Worm (Caenorhabditis elegans) whole organism, young adult: ENCODE measurements around the gene F55G11.8.
A peak's percentile ranks its signal among the peaks of the same experiment; 100 is the strongest.

Source experiments
- B0019.2 ChIP-seq: fragments of 200-800 bp; sonication (Bioruptor generic); conservative IDR thresholded peaks from 2 replicates; pipeline ENCODE4 v1.3.6; 2022; ENCODE audit warnings: missing genetic modification reagents, missing genetic modification characterization, missing compliant biosample characterization
- D2030.7 ChIP-seq: fragments of 200-800 bp; sonication (Bioruptor generic); IDR thresholded peaks from 2 replicates; pipeline ENCODE4 v1.3.6; 2022; ENCODE audit warnings: missing genetic modification reagents, missing genetic modification characterization, missing compliant biosample characterization
- F57A8.1 ChIP-seq: fragments of 200-800 bp; sonication (Bioruptor generic); optimal IDR thresholded peaks from 2 replicates; lab custom pipeline; 2018; ENCODE audit warnings: mild to moderate bottlenecking, missing genetic modification characterization, moderate library complexity, missing compliant biosample characterization
- Y53F4B.3 ChIP-seq: fragments of 200-800 bp; sonication (Bioruptor generic); IDR thresholded peaks from 2 replicates; pipeline ENCODE4 v1.3.6; 2022; ENCODE audit warnings: missing genetic modification reagents, missing genetic modification characterization, missing compliant biosample characterization
- ama-1 ChIP-seq, 3 experiments: fragments of 150-350 bp in 1 of 3; sonication (generic microtip) in 2 of 3; optimal IDR thresholded peaks; 2 replicates each; lab custom pipeline; 2014 to 2018; ENCODE audit warnings: missing biosample characterization in 2 of 3, missing genetic modification characterization in 2 of 3, missing genetic modification reagents in 2 of 3
- atf-7 ChIP-seq: sonication (generic microtip); optimal IDR thresholded peaks from 2 replicates; lab custom pipeline; 2017; ENCODE audit warnings: mild to moderate bottlenecking, missing genetic modification characterization, missing compliant biosample characterization
- attf-6 ChIP-seq: fragments of 200-800 bp; sonication (Bioruptor generic); IDR thresholded peaks from 2 replicates; pipeline ENCODE4 v1.3.6; 2022; ENCODE audit warnings: missing genetic modification reagents, missing genetic modification characterization, missing compliant biosample characterization
- bed-2 ChIP-seq: fragments of 200-800 bp; sonication (Bioruptor generic); IDR thresholded peaks from 2 replicates; pipeline ENCODE4 v1.3.6; 2022; ENCODE audit warnings: missing genetic modification reagents, missing genetic modification characterization, missing compliant biosample characterization
- cebp-1 ChIP-seq, 2 experiments: fragments of 200-800 bp in 1 of 2; sonication (Bioruptor generic) in 1 of 2; sonication (generic microtip) in 1 of 2; IDR thresholded peaks in 1 of 2; optimal IDR thresholded peaks in 1 of 2; 2 replicates each; pipeline versions ENCODE4 v1.3.6 to Lab custom; 2017 to 2022; ENCODE audit warnings: missing compliant biosample characterization in 2 of 2, missing genetic modification characterization in 2 of 2, mild to moderate bottlenecking in 1 of 2, missing genetic modification reagents in 1 of 2, moderate library complexity in 1 of 2
- ceh-91 ChIP-seq: fragments of 200-800 bp; sonication (Bioruptor generic); IDR thresholded peaks from 2 replicates; pipeline ENCODE4 v1.3.6; 2022; ENCODE audit warnings: missing genetic modification reagents, missing genetic modification characterization, missing compliant biosample characterization
- dox-1 ChIP-seq: fragments of 200-800 bp; sonication (Bioruptor generic); IDR thresholded peaks from 2 replicates; pipeline ENCODE4 v1.3.6; 2022; ENCODE audit warnings: missing genetic modification reagents, missing genetic modification characterization, missing compliant biosample characterization
- dpff-1 ChIP-seq: sonication (generic microtip); optimal IDR thresholded peaks from 2 replicates; lab custom pipeline; 2017; ENCODE audit warnings: mild to moderate bottlenecking, missing genetic modification characterization, missing compliant biosample characterization
- egl-44 ChIP-seq: fragments of 200-800 bp; sonication (Bioruptor generic); IDR thresholded peaks from 2 replicates; pipeline ENCODE4 v1.3.6; 2022; ENCODE audit warnings: missing genetic modification reagents, missing genetic modification characterization, missing compliant biosample characterization
- fkh-3 ChIP-seq: sonication (generic microtip); optimal IDR thresholded peaks from 2 replicates; lab custom pipeline; 2016; ENCODE audit warnings: mild to moderate bottlenecking, missing genetic modification characterization, missing compliant biosample characterization
- hmg-20 ChIP-seq: fragments of 200-800 bp; sonication (Bioruptor generic); IDR thresholded peaks from 2 replicates; pipeline ENCODE4 v1.3.6; 2022; ENCODE audit warnings: missing genetic modification reagents, missing genetic modification characterization, missing compliant biosample characterization
- let-607 ChIP-seq, 2 experiments: fragments of 200-800 bp in 1 of 2; sonication (Bioruptor generic) in 1 of 2; sonication (generic microtip) in 1 of 2; optimal IDR thresholded peaks; 2 replicates each; lab custom pipeline; 2016 to 2018; ENCODE audit warnings: mild to moderate bottlenecking in 2 of 2, missing compliant biosample characterization in 2 of 2, missing genetic modification characterization in 2 of 2, moderate library complexity in 2 of 2, missing genotype in 1 of 2
- lin-35 ChIP-seq, 3 experiments: fragments of 150-350 bp in 2 of 3; sonication (generic microtip) in 1 of 3; optimal IDR thresholded peaks; 2 replicates each; lab custom pipeline; 2014 to 2018; ENCODE audit warnings: missing biosample characterization in 3 of 3, missing genetic modification characterization in 3 of 3, missing genetic modification reagents in 3 of 3
- lsl-1 ChIP-seq: fragments of 200-800 bp; sonication (Bioruptor generic); optimal IDR thresholded peaks from 2 replicates; lab custom pipeline; 2018; ENCODE audit warnings: mild to moderate bottlenecking, missing genetic modification characterization, moderate library complexity, missing compliant biosample characterization
- madf-8 ChIP-seq: fragments of 200-800 bp; sonication (Bioruptor generic); conservative IDR thresholded peaks from 2 replicates; pipeline ENCODE4 v1.3.6; 2022; ENCODE audit warnings: missing genetic modification reagents, missing genetic modification characterization, missing compliant biosample characterization
- mcd-1 ChIP-seq: fragments of 200-800 bp; sonication (Bioruptor generic); IDR thresholded peaks from 2 replicates; pipeline ENCODE4 v1.3.6; 2022; ENCODE audit warnings: missing genetic modification reagents, missing genetic modification characterization, missing compliant biosample characterization
- nfya-2 ChIP-seq: fragments of 200-800 bp; sonication (Bioruptor generic); IDR thresholded peaks from 2 replicates; pipeline ENCODE4 v1.3.6; 2022; ENCODE audit warnings: missing genetic modification reagents, missing genetic modification characterization, missing compliant biosample characterization
- nhr-27 ChIP-seq: fragments of 200-800 bp; sonication (Bioruptor generic); optimal IDR thresholded peaks from 2 replicates; lab custom pipeline; 2018; ENCODE audit warnings: mild to moderate bottlenecking, missing genetic modification characterization, moderate library complexity, missing compliant biosample characterization
- nhr-80 ChIP-seq: sonication (generic microtip); optimal IDR thresholded peaks from 2 replicates; lab custom pipeline; 2016; ENCODE audit warnings: missing genetic modification characterization, missing compliant biosample characterization
- rec-8 ChIP-seq, 2 experiments: sonication (generic microtip); optimal IDR thresholded peaks; 2 replicates each; lab custom pipeline; 2016; ENCODE audit warnings: mild to moderate bottlenecking in 2 of 2, missing genetic modification characterization in 2 of 2, missing genetic modification reagents in 2 of 2, missing genotype in 2 of 2, missing biosample characterization in 1 of 2, missing compliant biosample characterization in 1 of 2, moderate library complexity in 1 of 2
- snpc-4 ChIP-seq, 5 experiments: fragments of 150-350 bp in 1 of 5; sonication (generic microtip) in 4 of 5; optimal IDR thresholded peaks; 2 replicates each; lab custom pipeline; 2014 to 2018; ENCODE audit warnings: missing genetic modification characterization in 5 of 5, missing biosample characterization in 3 of 5, antibody characterized with exemption in 2 of 5, mild to moderate bottlenecking in 2 of 5, missing compliant biosample characterization in 2 of 5, missing genotype in 2 of 5, moderate library complexity in 2 of 5, missing genetic modification reagents in 1 of 5
- somi-1 ChIP-seq: fragments of 200-800 bp; sonication (Bioruptor generic); optimal IDR thresholded peaks from 2 replicates; lab custom pipeline; 2018; ENCODE audit warnings: mild to moderate bottlenecking, missing genetic modification characterization, missing compliant biosample characterization
- xnd-1 ChIP-seq: sonication (generic microtip); optimal IDR thresholded peaks from 2 replicates; lab custom pipeline; 2016; ENCODE audit warnings: missing genotype, missing genetic modification reagents, missing genetic modification characterization, missing compliant biosample characterization
- ztf-28 ChIP-seq: fragments of 200-800 bp; sonication (Bioruptor generic); IDR thresholded peaks from 2 replicates; pipeline ENCODE4 v1.3.6; 2022; ENCODE audit warnings: missing genetic modification reagents, missing genetic modification characterization, missing compliant biosample characterization

Gene F55G11.8

DNA sequence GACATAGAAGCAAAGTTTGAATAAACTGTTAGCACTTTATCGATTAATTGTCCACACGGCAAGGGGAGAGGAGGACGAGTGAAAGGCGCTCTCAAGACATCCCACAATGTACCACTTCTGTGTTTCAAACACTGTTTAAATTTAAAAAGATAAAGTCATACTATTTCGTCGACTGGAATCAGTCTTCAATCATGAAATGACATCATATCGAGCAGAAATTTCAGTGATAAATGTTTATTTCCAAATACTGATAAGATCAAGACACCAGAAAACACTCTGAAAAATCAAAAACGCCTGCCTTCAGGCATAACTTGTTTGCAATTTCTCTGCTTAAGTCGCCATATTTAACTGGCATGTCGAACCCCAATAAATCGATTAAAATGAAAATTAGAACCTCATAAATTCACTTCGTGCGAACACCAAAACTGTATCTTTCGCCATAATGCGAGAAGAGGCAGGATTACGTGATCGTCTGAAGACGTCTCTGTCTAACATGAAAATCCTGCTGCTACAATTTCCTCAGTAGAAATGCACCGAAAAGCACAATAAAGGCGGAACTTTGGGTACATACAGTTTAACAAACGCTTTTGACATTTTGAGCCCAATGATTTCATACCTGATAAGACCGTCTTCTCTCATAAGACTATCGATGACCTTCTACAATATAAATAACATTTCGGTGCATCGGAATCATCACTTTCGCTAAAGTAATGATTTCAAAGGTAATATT lies 15.9 kb downstream of the F55G11.8 start, which contains the start of gene K10D11.2:
Gene K10D11.2 (plus strand): TSS at position 680 of the 730 bp plus-strand sequence.
- TF ChIP-seq atf-7 (tag; lab: Kevin White, UChicago) (peak; percentile 16), rec-8 (tag; optimal IDR thresholded peaks at IDR 0.05; lab: Kevin White, UChicago) (no peak), nhr-80 (peak; percentile 39), egl-44 (GFP tag; lab: Robert Waterston, UW) (no peak), dox-1 (0 out of 2 replicates have a peak, but pooled peaks have one; percentile 38)

DNA sequence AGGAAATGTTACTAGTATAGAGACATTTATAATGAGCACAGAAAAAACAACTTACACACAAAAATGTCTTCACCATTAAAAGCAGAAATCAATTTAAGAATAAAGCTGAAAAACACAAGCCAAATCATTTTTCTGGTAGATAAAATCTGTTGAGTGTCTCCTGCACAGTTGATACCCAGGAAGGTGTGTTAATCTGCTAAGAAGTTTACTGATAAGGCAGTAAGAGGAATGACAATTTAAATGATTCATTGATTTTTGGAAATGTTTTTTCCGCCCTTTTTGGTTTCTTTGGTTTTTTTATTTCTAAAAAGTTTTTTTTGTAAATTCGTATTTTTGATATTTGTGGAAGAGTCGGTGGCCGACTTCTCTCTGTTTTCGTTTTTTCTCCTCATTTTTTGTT lies 23.4 kb downstream of the F55G11.8 start, which contains the start of gene K10D11.3:
Gene K10D11.3 (minus strand): TSS at position 174 of the 400 bp plus-strand sequence.
- TF ChIP-seq nhr-80 (peak; percentile 11), ceh-91 (GFP tag; lab: Robert Waterston, UW) (no peak)

DNA sequence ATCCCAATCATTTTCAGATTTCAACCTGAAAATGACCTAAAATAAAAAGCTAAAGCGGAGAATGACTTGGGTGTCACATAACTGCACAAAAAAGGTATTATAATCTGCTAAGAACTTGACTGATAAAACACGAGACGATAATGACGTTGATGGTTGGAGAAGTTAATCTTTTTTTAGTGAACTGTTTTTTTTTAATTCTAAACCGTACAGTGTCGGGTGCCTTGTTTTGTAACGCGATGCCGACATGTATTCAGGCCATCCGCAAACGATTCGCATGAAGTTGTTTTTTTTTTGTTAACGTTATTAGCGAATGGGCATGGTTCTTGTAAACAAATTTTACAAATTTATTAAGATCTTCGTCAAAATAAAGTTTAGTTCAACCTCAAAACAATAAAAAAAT lies 26.7 kb downstream of the F55G11.8 start, which contains the start of gene K10D11.6:
Gene K10D11.6 (minus strand): TSS at position 101 of the 400 bp plus-strand sequence.
- no peak for TF ChIP-seq madf-8
- TF ChIP-seq nhr-80: peak; percentile 22
- no peak for TF ChIP-seq snpc-4 (GFP tag; optimal IDR thresholded peaks at IDR 0.05; lab: Kevin White, UChicago)
- TF ChIP-seq snpc-4 (tag; optimal IDR thresholded peaks at IDR 0.05; lab: Kevin White, UChicago): peak in 1 of 4 experiments; percentile 42
- no peak for TF ChIP-seq F57A8.1 (GFP tag; lab: Kevin White, UChicago)

DNA sequence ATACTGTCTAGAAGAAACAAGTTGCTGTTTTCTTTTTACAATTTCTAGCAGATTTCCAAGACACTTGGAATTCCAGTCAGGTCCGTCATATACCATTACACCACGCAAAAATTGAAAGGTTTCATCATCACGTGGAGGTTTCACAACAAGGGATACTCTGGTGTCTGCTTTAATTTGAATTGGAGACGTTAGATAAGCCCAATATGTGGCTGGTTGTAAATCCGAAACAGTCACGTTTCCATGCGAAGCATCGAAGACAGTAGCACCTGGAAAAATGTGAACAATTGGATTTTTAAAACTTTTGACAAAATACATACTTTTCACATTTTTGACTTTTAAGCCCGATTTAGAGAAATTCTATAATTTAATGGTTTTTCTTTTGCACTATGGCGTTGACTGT lies 28.0 kb downstream of the F55G11.8 start:
- no peak for TF ChIP-seq nhr-27 (tag; lab: Kevin White, UChicago)
- TF ChIP-seq Y53F4B.3 (GFP tag; lab: Robert Waterston, UW): no peak
- TF ChIP-seq fkh-3: no peak

DNA sequence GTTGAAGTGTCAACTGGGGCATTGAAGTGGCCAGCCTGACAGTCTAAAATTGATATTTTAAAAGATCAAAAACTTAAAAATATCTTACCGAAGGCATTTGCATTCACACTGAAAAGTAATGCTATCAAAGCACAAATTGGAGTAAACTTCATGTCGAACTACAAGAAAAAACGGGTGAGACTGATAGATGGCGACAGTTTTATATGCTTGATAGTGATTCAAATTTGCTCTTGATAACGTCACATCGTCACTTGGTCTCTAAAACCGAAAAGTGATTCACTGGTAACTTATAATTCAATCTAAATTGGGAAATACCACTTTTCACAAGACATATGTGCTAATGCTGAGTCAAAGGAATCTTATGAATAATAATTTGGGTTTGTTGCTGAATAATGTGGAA lies 29.0 kb downstream of the F55G11.8 start, which contains the start of gene K10D11.5:
Gene K10D11.5 (minus strand): TSS at position 215 of the 400 bp plus-strand sequence.
- no peak for TF ChIP-seq ztf-28
- peak in 1 of 2 experiments; percentile 60 for TF ChIP-seq let-607 (tag; optimal IDR thresholded peaks at IDR 0.05; lab: Kevin White, UChicago)
- TF ChIP-seq attf-6: no peak
- TF ChIP-seq nhr-80: peak; percentile 71
- no peak for TF ChIP-seq fkh-3
- no peak for TF ChIP-seq cebp-1 (GFP tag; IDR thresholded peaks at IDR 0.05; lab: Robert Waterston, UW)
- TF ChIP-seq cebp-1 (tag; optimal IDR thresholded peaks at IDR 0.05; lab: Kevin White, UChicago): no peak
- no peak for TF ChIP-seq hmg-20

DNA sequence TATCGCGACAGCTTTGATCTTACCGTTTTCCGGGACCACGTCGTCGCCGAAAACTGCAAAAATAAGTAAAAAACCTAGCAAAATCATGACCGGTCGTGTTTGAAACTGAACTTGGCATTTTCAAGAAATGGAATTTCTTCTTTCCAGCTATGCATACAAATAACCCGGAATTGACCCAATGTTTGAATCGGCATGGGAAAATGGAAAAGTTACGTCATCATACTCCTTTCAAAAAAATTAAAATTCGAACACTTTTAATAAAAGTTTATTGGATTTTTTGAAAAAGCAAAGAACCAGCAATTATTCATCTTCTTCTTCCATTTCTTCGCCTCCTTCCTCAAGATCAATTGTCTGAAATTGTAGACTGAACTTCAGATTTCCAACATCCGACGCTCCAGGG lies 31.8 kb downstream of the F55G11.8 start, which contains the start of gene K10D11.4:
Gene K10D11.4 (minus strand): TSS at position 101 of the 400 bp plus-strand sequence.
- TF ChIP-seq ama-1 (optimal IDR thresholded peaks at IDR 0.05; lab: Kevin White, UChicago) (no peak), ama-1 (GFP tag; optimal IDR thresholded peaks at IDR 0.05; lab: Kevin White, UChicago) (no peak), somi-1 (GFP tag; lab: Kevin White, UChicago) (no peak), attf-6 (no peak), lsl-1 (no peak), let-607 (tag; optimal IDR thresholded peaks at IDR 0.05; lab: Kevin White, UChicago) (no peak), dpff-1 (tag; lab: Kevin White, UChicago) (no peak), bed-2 (GFP tag; lab: Robert Waterston, UW) (no peak), hmg-20 (no peak), xnd-1 (tag; lab: Kevin White, UChicago) (no peak)

DNA sequence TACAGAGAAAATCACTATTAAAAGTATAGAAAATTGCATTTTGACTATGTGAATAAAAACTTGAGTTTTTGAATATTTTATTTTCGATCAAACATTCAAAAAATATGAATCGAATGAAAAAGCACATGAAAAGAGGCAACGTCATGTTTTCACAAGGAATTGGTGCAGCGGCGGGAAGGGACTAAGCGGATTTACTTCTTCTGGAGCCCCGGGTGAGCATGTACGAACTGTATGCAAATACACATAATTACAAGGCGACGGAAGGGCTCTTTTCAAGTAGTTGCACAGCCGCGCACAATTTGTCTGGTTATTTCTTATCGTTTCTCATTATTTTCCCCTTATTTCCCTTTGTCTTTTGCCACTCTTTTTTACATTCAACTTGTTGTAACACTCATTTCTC lies 33.3 kb downstream of the F55G11.8 start, which contains the start of gene K10D11.7:
Gene K10D11.7 (minus strand): TSS at position 101 of the 400 bp plus-strand sequence.
- TF ChIP-seq lin-35 (GFP tag; optimal IDR thresholded peaks at IDR 0.05; lab: Kevin White, UChicago) (no peak), B0019.2 (GFP tag; lab: Robert Waterston, UW) (no peak), D2030.7 (GFP tag; lab: Robert Waterston, UW) (no peak), nfya-2 (no peak), mcd-1 (GFP tag; lab: Robert Waterston, UW) (no peak), F57A8.1 (GFP tag; lab: Kevin White, UChicago) (no peak)
- TF ChIP-seq, all 124 proteins: peak for 0
